Worm (Caenorhabditis elegans) whole organism, early embryonic: ENCODE data around the gene F48E3.9.

ENCODE experiments used
- B0310.2 ChIP-seq: sonication (generic microtip); optimal IDR thresholded peaks from 2 replicates; lab custom pipeline; 2016; ENCODE audit warnings: mild to moderate bottlenecking, missing genetic modification characterization, missing compliant biosample characterization
- aly-1 ChIP-seq: sonication (generic microtip); optimal IDR thresholded peaks from 2 replicates; lab custom pipeline; 2016; ENCODE audit warnings: missing genetic modification characterization, missing compliant biosample characterization
- ama-1 ChIP-seq: fragments of 150-350 bp; optimal IDR thresholded peaks from 2 replicates; lab custom pipeline; 2014
- ceh-13 ChIP-seq: fragments of 200-800 bp; sonication (Bioruptor generic); optimal IDR thresholded peaks from 2 replicates; lab custom pipeline; 2018; ENCODE audit warnings: mild to moderate bottlenecking, missing genetic modification characterization, missing compliant biosample characterization
- flt-1 ChIP-seq: fragments of 200-800 bp; sonication (Bioruptor generic); IDR thresholded peaks from 2 replicates; pipeline ENCODE4 v1.3.6; 2022; ENCODE audit warnings: missing genetic modification characterization, missing compliant biosample characterization
- hmbx-1 ChIP-seq: sonication (generic microtip); optimal IDR thresholded peaks from 2 replicates; lab custom pipeline; 2016; ENCODE audit warnings: mild to moderate bottlenecking, missing genetic modification characterization, missing compliant biosample characterization
- hmg-4 ChIP-seq: fragments of 200-800 bp; sonication (Bioruptor generic); optimal IDR thresholded peaks from 2 replicates; lab custom pipeline; 2018; ENCODE audit warnings: mild to moderate bottlenecking, missing genetic modification characterization, missing compliant biosample characterization
- hnd-1 ChIP-seq: sonication (generic microtip); optimal IDR thresholded peaks from 2 replicates; lab custom pipeline; 2016; ENCODE audit warnings: missing genetic modification characterization, missing compliant biosample characterization
- scrt-1 ChIP-seq: fragments of 200-800 bp; sonication (Bioruptor generic); IDR thresholded peaks from 2 replicates; pipeline ENCODE4 v1.3.6; 2022; ENCODE audit warnings: missing genetic modification characterization, missing compliant biosample characterization
- sea-1 ChIP-seq: fragments of 200-800 bp; sonication (Bioruptor generic); conservative IDR thresholded peaks from 2 replicates; pipeline ENCODE4 v1.3.6; 2022; ENCODE audit warnings: missing genetic modification characterization, missing compliant biosample characterization
- tbx-11 ChIP-seq: fragments of 200-800 bp; sonication (Bioruptor generic); IDR thresholded peaks from 2 replicates; pipeline ENCODE4 v1.3.6; 2022; ENCODE audit warnings: missing genetic modification characterization, missing compliant biosample characterization
- tbx-37 ChIP-seq: fragments of 200-800 bp; sonication (Bioruptor generic); conservative IDR thresholded peaks from 2 replicates; pipeline ENCODE4 v1.3.6; 2022; ENCODE audit warnings: missing genetic modification reagents, missing genetic modification characterization, missing compliant biosample characterization
- tra-4 ChIP-seq: sonication (generic microtip); optimal IDR thresholded peaks from 2 replicates; lab custom pipeline; 2017; ENCODE audit warnings: missing genetic modification characterization, missing compliant biosample characterization

- TF ChIP-seq ama-1 (lab: Kevin White, UChicago) = no peak
- no peak for TF ChIP-seq hmbx-1 (tag; lab: Kevin White, UChicago)
- TF ChIP-seq B0310.2 (tag; lab: Kevin White, UChicago) = no peak
- no peak for TF ChIP-seq hnd-1 (tag; lab: Kevin White, UChicago)
- no peak for TF ChIP-seq scrt-1 (GFP tag; lab: Robert Waterston, UW)
- no peak for TF ChIP-seq aly-1 (tag; lab: Kevin White, UChicago)
- TF ChIP-seq flt-1 (GFP tag; lab: Robert Waterston, UW) = no peak
- no peak for TF ChIP-seq ceh-13 (GFP tag; lab: Kevin White, UChicago)
- TF ChIP-seq tbx-37 (GFP tag; lab: Robert Waterston, UW) = no peak
- no peak for TF ChIP-seq hmg-4 (GFP tag; lab: Kevin White, UChicago)
- no peak for TF ChIP-seq sea-1
- TF ChIP-seq tra-4 = no peak
- no peak for TF ChIP-seq tbx-11 (GFP tag; lab: Robert Waterston, UW)
Measured at ce11 chrX:7442477-7442876, 38.4 kb upstream of the F48E3.9 start, which contains the start of gene acl-12.
